Worm (Caenorhabditis elegans) whole organism, dauer: ENCODE measurements around the gene mgl-3.
"Not testable (repeated sequence)": the region's sequence is repeated elsewhere in the genome, so short reads cannot be mapped to it uniquely, and the experiment has no call there.

ENCODE experiments used
- unc-62 ChIP-seq: sonication (generic microtip); optimal IDR thresholded peaks from 2 replicates; lab custom pipeline; 2017; ENCODE audit warnings: missing biosample characterization, missing genetic modification reagents, missing genetic modification characterization

The mgl-3 gene

DNA sequence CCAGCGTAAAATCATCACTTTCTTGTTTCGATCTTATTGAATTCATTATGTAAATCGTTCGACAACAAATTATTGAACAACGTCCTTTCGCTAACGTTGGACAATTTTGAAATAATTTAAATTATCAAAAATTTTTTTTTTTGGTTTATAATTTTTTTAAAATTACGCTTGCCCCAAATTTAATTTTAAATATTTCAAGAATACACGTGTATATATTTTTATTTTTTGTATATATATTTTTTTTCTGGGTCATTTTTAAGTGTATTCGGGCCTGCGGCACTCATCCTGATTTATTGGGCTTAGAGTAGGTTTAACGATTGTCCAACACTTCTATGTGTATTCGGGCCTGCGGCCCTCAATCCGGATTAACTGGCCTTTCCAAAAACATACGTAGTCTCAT lies 25.6 kb downstream of the mgl-3 start, which contains the start of gene Y52D5A.2:
TSS of gene Y52D5A.2 (minus strand) at position 101 of the 400 bp plus-strand sequence.
- not testable (repeated sequence) for TF ChIP-seq unc-62

- no peak for TF ChIP-seq unc-62
Observed at ce11 chrIV:5469739-5470138, 30.9 kb downstream of the mgl-3 start, which contains the start of gene rme-2. TSS of gene rme-2 (plus strand) at chrIV:5470026.

DNA sequence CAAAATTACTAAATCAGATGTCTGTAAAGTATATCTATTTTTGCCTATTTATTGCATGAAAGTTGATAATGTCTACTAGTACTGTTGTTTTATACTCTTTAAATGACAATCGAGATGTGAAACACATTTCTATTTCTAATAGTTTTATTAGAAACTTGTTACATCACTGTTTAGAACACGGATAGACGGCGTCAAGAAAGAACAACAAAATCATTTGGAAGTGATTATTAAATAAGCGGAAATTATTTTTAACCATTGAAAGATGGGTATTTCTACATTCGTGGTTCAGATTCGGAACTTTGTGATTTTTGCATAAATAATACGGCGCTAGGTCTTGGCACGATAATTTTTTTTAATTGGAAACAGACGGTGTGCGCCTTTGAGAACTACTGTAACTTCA lies 34.3 kb downstream of the mgl-3 start:
- TF ChIP-seq unc-62 = no peak

- TF ChIP-seq unc-62 = no peak
Observed at ce11 chrIV:5476468-5476867, 37.7 kb downstream of the mgl-3 start, which contains the start of gene T11F8.4. TSS of gene T11F8.4 (minus strand) at chrIV:5476568.

ce11 chrIV:5479289-5479688 lies 40.5 kb downstream of the mgl-3 start, which contains the start of gene T11F8.1:
TSS of gene T11F8.1 (plus strand) at chrIV:5479589.
- no peak for TF ChIP-seq unc-62

- no peak for TF ChIP-seq unc-62
Observed at ce11 chrIV:5482231-5482630, 43.4 kb downstream of the mgl-3 start, which contains the start of gene T11F8.12. TSS of gene T11F8.12 (minus strand) at chrIV:5482331.

- no peak for TF ChIP-seq unc-62
Observed at ce11 chrIV:5482723-5483122, 43.9 kb downstream of the mgl-3 start, which contains the start of gene T11F8.5. TSS of gene T11F8.5 (plus strand) at chrIV:5483023.

ce11 chrIV:5486208-5486731 lies 47.5 kb downstream of the mgl-3 start, which contains the start of the genes snpc-3.1 and puf-7:
TSS of gene snpc-3.1 (minus strand) at chrIV:5486258.
TSS of gene puf-7 (plus strand) at chrIV:5486713.
- not testable (repeated sequence) for TF ChIP-seq unc-62

DNA sequence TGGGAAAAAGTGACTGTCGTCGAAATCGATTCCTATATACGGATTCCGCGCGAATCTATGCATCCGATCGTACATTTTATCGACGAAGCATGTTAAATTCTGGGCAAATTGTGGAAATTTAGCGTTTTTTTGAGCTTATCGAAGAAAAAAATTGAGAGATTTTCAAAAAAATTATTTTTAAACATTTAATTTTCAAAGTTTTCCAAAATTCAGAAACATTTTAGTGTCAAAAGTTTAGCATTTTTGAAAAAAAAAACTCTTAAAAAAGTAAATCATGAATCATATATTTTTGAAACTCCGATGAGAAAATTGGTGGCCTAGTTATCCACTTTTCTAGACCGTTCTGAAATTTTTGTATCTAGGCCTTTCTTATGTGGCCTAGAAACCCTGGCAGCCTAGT lies 52.2 kb downstream of the mgl-3 start, which contains the start of gene B0273.115:
TSS of gene B0273.115 (minus strand) at position 101 of the 400 bp plus-strand sequence.
- not testable (repeated sequence) for TF ChIP-seq unc-62

DNA sequence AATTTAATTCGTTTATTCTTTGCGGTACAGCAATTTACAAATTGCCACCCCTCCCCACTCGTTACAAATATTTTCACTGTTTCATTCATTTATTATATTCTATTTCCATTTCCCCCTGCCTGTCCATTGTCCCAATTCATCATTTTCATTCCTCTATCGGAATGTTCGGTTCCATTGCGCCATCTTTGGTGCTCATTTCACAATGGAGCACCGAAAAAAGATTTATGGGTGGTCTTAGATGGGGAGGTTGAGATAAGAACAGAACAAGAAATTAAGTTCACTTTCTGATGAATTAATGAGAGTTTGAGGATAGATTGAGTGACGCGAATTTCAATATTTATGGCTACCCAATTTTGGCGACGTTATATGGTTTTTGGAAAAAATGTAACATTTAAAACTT lies 53.4 kb downstream of the mgl-3 start:
- no peak for TF ChIP-seq unc-62

- TF ChIP-seq unc-62 = no peak
Observed at ce11 chrIV:5493135-5493534, 54.3 kb downstream of the mgl-3 start.

DNA sequence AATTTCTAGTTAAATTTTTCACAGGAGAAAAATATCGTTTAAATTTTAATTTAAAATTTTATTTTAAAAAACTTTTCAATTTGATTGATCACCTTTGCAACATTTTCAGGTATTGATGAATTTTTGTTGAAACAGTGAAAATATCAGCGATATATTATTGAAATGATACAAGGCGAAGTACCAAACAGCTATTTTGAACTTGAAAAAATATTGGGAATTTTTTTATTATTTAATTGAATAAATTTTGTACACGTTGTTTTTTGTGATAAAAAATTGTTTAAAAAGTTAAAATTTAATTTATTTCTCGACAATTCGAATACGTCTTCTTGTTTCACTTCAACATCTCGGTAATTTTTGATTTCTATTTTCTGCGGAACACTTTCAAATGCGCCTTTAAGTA lies 54.9 kb downstream of the mgl-3 start, which contains the start of gene B0273.1:
TSS of gene B0273.1 (plus strand) at position 301 of the 400 bp plus-strand sequence.
- no peak for TF ChIP-seq unc-62

DNA sequence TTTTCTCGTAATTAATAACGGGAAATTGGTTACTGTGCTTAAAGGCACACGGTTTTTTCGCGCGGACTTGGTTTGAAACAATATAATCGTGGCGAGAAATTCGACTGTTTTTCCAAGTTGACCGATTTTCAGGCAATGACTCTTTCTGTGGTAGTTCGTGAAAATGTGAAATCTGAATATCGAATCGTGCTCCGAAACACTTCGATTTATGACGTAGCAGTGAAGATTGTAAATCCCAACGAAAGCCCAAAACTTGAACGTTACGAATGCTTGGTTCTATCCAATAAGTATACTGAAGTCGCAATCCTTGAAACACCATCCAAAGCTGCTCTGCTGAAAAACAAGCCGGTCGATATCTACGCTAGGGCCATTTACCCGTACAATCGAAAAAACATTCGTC lies 55.3 kb downstream of the mgl-3 start:
- TF ChIP-seq unc-62 = no peak
